Worm (Caenorhabditis elegans) whole organism, midembryonic: Measurements from ENCODE around the gene madd-3.

ENCODE experiments used
- T22C8.4 ChIP-seq: fragments of 200-800 bp; sonication (Bioruptor generic); IDR thresholded peaks from 2 replicates; pipeline ENCODE4 v1.3.6; 2022; ENCODE audit warnings: missing genetic modification characterization, missing compliant biosample characterization
- flt-1 ChIP-seq: fragments of 200-800 bp; sonication (Bioruptor generic); IDR thresholded peaks from 2 replicates; pipeline ENCODE4 v1.3.6; 2022; ENCODE audit warnings: missing genetic modification characterization, missing compliant biosample characterization
- klf-2 ChIP-seq: fragments of 200-800 bp; sonication (Bioruptor generic); conservative IDR thresholded peaks from 2 replicates; pipeline ENCODE4 v1.3.6; 2022; ENCODE audit warnings: missing genetic modification reagents, missing genetic modification characterization, missing compliant biosample characterization
- ref-1 ChIP-seq: fragments of 200-800 bp; sonication (Bioruptor generic); conservative IDR thresholded peaks from 2 replicates; pipeline ENCODE4 v1.3.6; 2022; ENCODE audit warnings: missing genetic modification reagents, missing genetic modification characterization, missing compliant biosample characterization
- tab-1 ChIP-seq: fragments of 200-800 bp; sonication (Bioruptor generic); IDR thresholded peaks from 2 replicates; pipeline ENCODE4 v1.3.6; 2022; ENCODE audit warnings: missing genetic modification characterization, missing compliant biosample characterization
- ztf-29 ChIP-seq: fragments of 200-800 bp; sonication (Bioruptor generic); IDR thresholded peaks from 2 replicates; pipeline ENCODE4 v1.3.6; 2022; ENCODE audit warnings: missing genetic modification reagents, missing genetic modification characterization, missing compliant biosample characterization

ce11 chrX:14238291-14238758 is 58.1 kb downstream of the madd-3 start, which contains the start of gene K04C1.2:
- no peak for TF ChIP-seq tab-1 (GFP tag; lab: Robert Waterston, UW)
- TF ChIP-seq klf-2 (GFP tag; lab: Robert Waterston, UW) = no peak
- 0 out of 2 replicates have a peak, but pooled peaks have one; percentile 29 for TF ChIP-seq flt-1 (GFP tag; lab: Robert Waterston, UW)
- no peak for TF ChIP-seq ref-1 (GFP tag; lab: Robert Waterston, UW)
- TF ChIP-seq T22C8.4 (GFP tag; lab: Robert Waterston, UW) = peak; percentile 77
- no peak for TF ChIP-seq ztf-29 (GFP tag; lab: Robert Waterston, UW)
